Worm (Caenorhabditis elegans) whole organism, L3 larva: ENCODE results near the gene C37C3.12.
A peak's percentile ranks its signal among the peaks of the same experiment; 100 is the strongest.

Source experiments
- aly-2 ChIP-seq: fragments of 150-350 bp; optimal IDR thresholded peaks from 2 replicates; lab custom pipeline; 2014; ENCODE audit warnings: missing biosample characterization, missing genetic modification characterization
- ama-1 ChIP-seq: fragments of 150-350 bp; optimal IDR thresholded peaks from 2 replicates; lab custom pipeline; 2018
- ceh-82 ChIP-seq: fragments of 150-350 bp; optimal IDR thresholded peaks from 2 replicates; lab custom pipeline; 2014; ENCODE audit warnings: missing biosample characterization, missing genetic modification characterization
- daf-12 ChIP-seq: fragments of 150-350 bp; optimal IDR thresholded peaks from 2 replicates; lab custom pipeline; 2014; ENCODE audit warnings: missing biosample characterization, missing genetic modification reagents, missing genetic modification characterization
- egl-27 ChIP-seq: sonication (generic microtip); optimal IDR thresholded peaks from 4 replicates; lab custom pipeline; 2017; ENCODE audit warnings: missing biosample characterization, missing genetic modification reagents, missing genetic modification characterization
- elt-1 ChIP-seq: fragments of 150-350 bp; optimal IDR thresholded peaks from 2 replicates; lab custom pipeline; 2014; ENCODE audit warnings: missing biosample characterization, missing genetic modification characterization
- elt-2 ChIP-seq: sonication (generic microtip); optimal IDR thresholded peaks from 2 replicates; lab custom pipeline; 2016; ENCODE audit warnings: missing genetic modification reagents, mild to moderate bottlenecking, missing genetic modification characterization, missing compliant biosample characterization
- elt-3 ChIP-seq, 3 experiments: fragments of 150-350 bp in 1 of 3; sonication (generic microtip) in 2 of 3; optimal IDR thresholded peaks; 2 replicates in 2 of 3; 4 replicates in 1 of 3; lab custom pipeline; 2014 to 2017; ENCODE audit warnings: missing biosample characterization in 3 of 3, missing genetic modification characterization in 3 of 3
- eor-1 ChIP-seq, 2 experiments: fragments of 150-350 bp; optimal IDR thresholded peaks; 2 replicates each; lab custom pipeline; 2014 to 2018; ENCODE audit warnings: missing biosample characterization in 2 of 2, missing genetic modification characterization in 2 of 2
- fkh-10 ChIP-seq: sonication (generic microtip); optimal IDR thresholded peaks from 2 replicates; lab custom pipeline; 2017; ENCODE audit warnings: missing biosample characterization, missing genetic modification reagents, missing genetic modification characterization
- lin-39 ChIP-seq: fragments of 150-350 bp; optimal IDR thresholded peaks from 2 replicates; lab custom pipeline; 2018; ENCODE audit warnings: missing biosample characterization, missing genetic modification reagents, missing genetic modification characterization
- lsy-12 ChIP-seq: sonication (generic microtip); optimal IDR thresholded peaks from 2 replicates; lab custom pipeline; 2016; ENCODE audit warnings: mild to moderate bottlenecking, missing genetic modification characterization, missing compliant biosample characterization
- mml-1 ChIP-seq: fragments of 150-350 bp; sonication (generic microtip); optimal IDR thresholded peaks from 3 replicates; lab custom pipeline; 2014; ENCODE audit warnings: missing biosample characterization, missing genetic modification characterization
- nfya-1 ChIP-seq: sonication (generic microtip); optimal IDR thresholded peaks from 2 replicates; lab custom pipeline; 2017; ENCODE audit warnings: missing genetic modification characterization, mild to moderate bottlenecking, missing compliant biosample characterization, antibody characterized with exemption, moderate library complexity; ENCODE audit not compliant: insufficient read depth
- nhr-11 ChIP-seq: fragments of 150-350 bp; optimal IDR thresholded peaks from 2 replicates; lab custom pipeline; 2014; ENCODE audit warnings: missing biosample characterization, missing genetic modification characterization
- nhr-12 ChIP-seq: fragments of 150-350 bp; optimal IDR thresholded peaks from 2 replicates; lab custom pipeline; 2014; ENCODE audit warnings: missing biosample characterization, missing genetic modification characterization
- nhr-23 ChIP-seq: fragments of 150-350 bp; optimal IDR thresholded peaks from 2 replicates; lab custom pipeline; 2014; ENCODE audit warnings: missing biosample characterization, missing genetic modification reagents, missing genetic modification characterization
- nhr-43 ChIP-seq: sonication (generic microtip); optimal IDR thresholded peaks from 2 replicates; lab custom pipeline; 2016; ENCODE audit warnings: mild to moderate bottlenecking, missing genetic modification characterization, missing compliant biosample characterization; ENCODE audit not compliant: poor library complexity, severe bottlenecking
- nhr-77 ChIP-seq: fragments of 150-350 bp; optimal IDR thresholded peaks from 2 replicates; lab custom pipeline; 2014; ENCODE audit warnings: missing biosample characterization, missing genetic modification characterization
- pha-4 ChIP-seq: fragments of 150-350 bp; optimal IDR thresholded peaks from 2 replicates; lab custom pipeline; 2014; ENCODE audit warnings: missing biosample characterization, missing genetic modification reagents, missing genetic modification characterization
- pqm-1 ChIP-seq: fragments of 150-350 bp; optimal IDR thresholded peaks from 2 replicates; lab custom pipeline; 2017; ENCODE audit warnings: missing biosample characterization, missing genetic modification characterization, inconsistent platforms
- snpc-4 ChIP-seq: fragments of 150-350 bp; optimal IDR thresholded peaks from 2 replicates; lab custom pipeline; 2014; ENCODE audit warnings: missing biosample characterization, missing genetic modification characterization
- tbx-2 ChIP-seq: sonication (generic microtip); optimal IDR thresholded peaks from 2 replicates; lab custom pipeline; 2016; ENCODE audit warnings: mild to moderate bottlenecking, missing genetic modification characterization, missing compliant biosample characterization
- unc-39 ChIP-seq: sonication (generic microtip); optimal IDR thresholded peaks from 4 replicates; lab custom pipeline; 2017; ENCODE audit warnings: missing biosample characterization, missing genetic modification characterization
- unc-62 ChIP-seq: fragments of 150-350 bp; sonication (generic microtip); optimal IDR thresholded peaks from 4 replicates; lab custom pipeline; 2014; ENCODE audit warnings: missing biosample characterization, missing genetic modification reagents, missing genetic modification characterization
- ztf-4 ChIP-seq: fragments of 150-350 bp; optimal IDR thresholded peaks from 2 replicates; lab custom pipeline; 2014; ENCODE audit warnings: missing biosample characterization, missing genetic modification characterization

C37C3.12 gene

DNA sequence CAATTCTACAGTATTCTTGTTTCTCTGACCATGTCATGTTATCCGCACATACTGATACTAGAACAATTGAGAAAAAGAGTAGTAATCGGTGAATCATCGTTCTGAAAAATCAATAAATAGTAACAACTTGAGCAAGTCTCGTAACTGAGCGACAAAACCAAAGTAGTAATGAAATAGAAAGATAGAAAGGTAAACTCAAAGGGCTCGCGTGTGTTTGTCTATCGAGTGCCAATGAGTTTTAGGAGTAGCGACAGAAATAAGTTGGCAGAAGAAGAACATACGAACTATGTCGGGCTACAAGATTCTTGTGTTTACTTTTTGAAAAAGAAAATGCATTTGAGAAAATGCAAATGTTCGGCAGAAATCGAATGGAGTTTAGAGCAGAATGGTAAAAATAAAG lies at the start of gene C37C3.12:
TSS of gene C37C3.12 (minus strand) at position 101 of the 400 bp plus-strand sequence.
- TF ChIP-seq nhr-11 = no peak
- TF ChIP-seq pha-4 (tag; lab: Kevin White, UChicago) = peak; percentile 78

ce11 chrV:7888036-7888435 lies 48.7 kb upstream of the C37C3.12 start:
- no peak for TF ChIP-seq eor-1 (tag; optimal IDR thresholded peaks at IDR 0.05; lab: Kevin White, UChicago)
- TF ChIP-seq pqm-1 (tag; lab: Kevin White, UChicago) = peak; percentile 77
- no peak for TF ChIP-seq mml-1 (tag; lab: Kevin White, UChicago)
- TF ChIP-seq snpc-4 = peak; percentile 47
- peak; percentile 50 for TF ChIP-seq pha-4 (tag; lab: Kevin White, UChicago)
- peak; percentile 48 for TF ChIP-seq elt-2 (tag; lab: Kevin White, UChicago)
- TF ChIP-seq lsy-12 = no peak
- TF ChIP-seq, all 47 proteins: peak for 4

- TF ChIP-seq lin-39 (tag; lab: Kevin White, UChicago) (peak; percentile 12), unc-39 (tag; lab: Kevin White, UChicago) (no peak)
Observed at ce11 chrV:7884441-7884840, 45.1 kb upstream of the C37C3.12 start.

ce11 chrV:7878411-7878964 lies 39.1 kb upstream of the C37C3.12 start, which contains the start of gene F40A3.2:
Gene F40A3.2 (plus strand): TSS chrV:7878914.
- TF ChIP-seq ama-1 = peak; percentile 27
- TF ChIP-seq nhr-12 (tag; lab: Kevin White, UChicago) = no peak

- TF ChIP-seq egl-27 = no peak
- TF ChIP-seq nhr-43 (tag; lab: Kevin White, UChicago) = no peak
- no peak for TF ChIP-seq unc-39 (tag; lab: Kevin White, UChicago)
- peak; percentile 70 for TF ChIP-seq pha-4 (tag; lab: Kevin White, UChicago)
- TF ChIP-seq nfya-1 (tag; lab: Kevin White, UChicago) = peak; percentile 25
- TF ChIP-seq lin-39 (tag; lab: Kevin White, UChicago) = no peak
- peak; percentile 17 for TF ChIP-seq elt-2 (tag; lab: Kevin White, UChicago)
- no peak for TF ChIP-seq ztf-4 (tag; lab: Kevin White, UChicago)
- no peak for TF ChIP-seq elt-3 (tag; optimal IDR thresholded peaks at IDR 0.05; lab: Kevin White, UChicago)
- no peak for TF ChIP-seq aly-2
Observed at ce11 chrV:7876881-7877475, 37.6 kb upstream of the C37C3.12 start, which contains the start of gene F40A3.3. Gene F40A3.3 (plus strand): TSS chrV:7877444.

- TF ChIP-seq egl-27 (no peak), elt-1 (tag; lab: Kevin White, UChicago) (no peak), unc-62 (GFP tag; lab: Kevin White, UChicago) (no peak), mml-1 (tag; lab: Kevin White, UChicago) (no peak), snpc-4 (no peak), nfya-1 (tag; lab: Kevin White, UChicago) (no peak), nhr-77 (no peak), tbx-2 (tag; lab: Kevin White, UChicago) (no peak)
- TF ChIP-seq, all 47 proteins: peak for 0
Observed at ce11 chrV:7875456-7875855, 36.1 kb upstream of the C37C3.12 start, which contains the start of gene F40A3.4. Gene F40A3.4 (plus strand): TSS chrV:7875756.

ce11 chrV:7872945-7873344 lies 33.6 kb upstream of the C37C3.12 start:
- TF ChIP-seq daf-12 = no peak
- peak; percentile 58 for TF ChIP-seq fkh-10 (GFP tag; lab: Kevin White, UChicago)

- peak; percentile 4 for TF ChIP-seq nhr-23 (tag; lab: Kevin White, UChicago)
- no peak for TF ChIP-seq ceh-82
Observed at ce11 chrV:7870707-7871106, 31.3 kb upstream of the C37C3.12 start, which contains the start of gene nipi-4. Gene nipi-4 (minus strand): TSS chrV:7870807.
